Worm (Caenorhabditis elegans) whole organism, mixed stage, embryonic: Measurements from ENCODE around the gene col-120.
A peak's percentile ranks its signal among the peaks of the same experiment; 100 is the strongest.

Experiments
- M03D4.4 ChIP-seq: sonication (generic microtip); optimal IDR thresholded peaks from 2 replicates; lab custom pipeline; 2017; ENCODE audit warnings: mild to moderate bottlenecking, missing genetic modification characterization, missing compliant biosample characterization
- bed-3 ChIP-seq: fragments of 200-800 bp; sonication (Bioruptor generic); optimal IDR thresholded peaks from 3 replicates; lab custom pipeline; 2018; ENCODE audit warnings: mild to moderate bottlenecking, missing genetic modification characterization, moderate library complexity, missing compliant biosample characterization
- blmp-1 ChIP-seq: fragments of 150-350 bp; optimal IDR thresholded peaks from 2 replicates; lab custom pipeline; 2014; ENCODE audit warnings: missing biosample characterization, missing genetic modification characterization
- ceh-39 ChIP-seq: fragments of 150-350 bp; optimal IDR thresholded peaks from 2 replicates; lab custom pipeline; 2014; ENCODE audit warnings: missing biosample characterization, missing genetic modification characterization
- ceh-43 ChIP-seq: fragments of 200-800 bp; sonication (Bioruptor generic); optimal IDR thresholded peaks from 2 replicates; lab custom pipeline; 2018; ENCODE audit warnings: mild to moderate bottlenecking, missing genetic modification characterization, moderate library complexity, missing compliant biosample characterization
- ceh-83 ChIP-seq: fragments of 200-800 bp; sonication (Bioruptor generic); optimal IDR thresholded peaks from 2 replicates; lab custom pipeline; 2018; ENCODE audit warnings: mild to moderate bottlenecking, missing genetic modification characterization, missing compliant biosample characterization
- ces-1 ChIP-seq: fragments of 150-350 bp; optimal IDR thresholded peaks from 2 replicates; lab custom pipeline; 2014; ENCODE audit warnings: missing biosample characterization, missing genetic modification reagents, missing genetic modification characterization
- cnd-1 ChIP-seq: fragments of 200-800 bp; sonication (Bioruptor generic); optimal IDR thresholded peaks from 2 replicates; lab custom pipeline; 2018; ENCODE audit warnings: mild to moderate bottlenecking, missing genetic modification characterization, missing compliant biosample characterization
- drap-1 ChIP-seq: fragments of 200-800 bp; sonication (Bioruptor generic); optimal IDR thresholded peaks from 3 replicates; lab custom pipeline; 2018; ENCODE audit warnings: mild to moderate bottlenecking, missing genetic modification characterization, missing compliant biosample characterization
- elt-1 ChIP-seq: sonication (generic microtip); optimal IDR thresholded peaks from 2 replicates; lab custom pipeline; 2017; ENCODE audit warnings: missing genetic modification characterization, mild to moderate bottlenecking, missing compliant biosample characterization, antibody characterized with exemption, moderate library complexity, borderline replicate concordance; ENCODE audit not compliant: insufficient read depth
- elt-3 ChIP-seq: fragments of 150-350 bp; optimal IDR thresholded peaks from 2 replicates; lab custom pipeline; 2014; ENCODE audit warnings: missing biosample characterization, missing genetic modification characterization
- flh-1 ChIP-seq: fragments of 200-800 bp; sonication (Bioruptor generic); optimal IDR thresholded peaks from 2 replicates; lab custom pipeline; 2018; ENCODE audit warnings: mild to moderate bottlenecking, missing genetic modification characterization, moderate library complexity, missing compliant biosample characterization
- ham-2 ChIP-seq: fragments of 200-800 bp; sonication (Bioruptor generic); optimal IDR thresholded peaks from 2 replicates; lab custom pipeline; 2018; ENCODE audit warnings: mild to moderate bottlenecking, missing genetic modification characterization, missing compliant biosample characterization
- hlh-1 ChIP-seq: fragments of 150-350 bp; optimal IDR thresholded peaks from 2 replicates; lab custom pipeline; 2014; ENCODE audit warnings: missing biosample characterization, missing genetic modification reagents, missing genetic modification characterization
- lin-13 ChIP-seq: fragments of 150-350 bp; optimal IDR thresholded peaks from 2 replicates; lab custom pipeline; 2014; ENCODE audit warnings: missing biosample characterization, missing genetic modification characterization
- lin-32 ChIP-seq: fragments of 200-800 bp; sonication (Bioruptor generic); optimal IDR thresholded peaks from 2 replicates; lab custom pipeline; 2018; ENCODE audit warnings: mild to moderate bottlenecking, missing genetic modification characterization, missing compliant biosample characterization
- lsy-2 ChIP-seq: fragments of 150-350 bp; optimal IDR thresholded peaks from 2 replicates; lab custom pipeline; 2014; ENCODE audit warnings: missing biosample characterization, missing genetic modification characterization
- mab-5 ChIP-seq: fragments of 150-350 bp; optimal IDR thresholded peaks from 2 replicates; lab custom pipeline; 2014; ENCODE audit warnings: missing biosample characterization, missing genetic modification characterization
- mep-1 ChIP-seq: fragments of 150-350 bp; optimal IDR thresholded peaks from 2 replicates; lab custom pipeline; 2017; ENCODE audit warnings: missing biosample characterization, missing genetic modification reagents, missing genetic modification characterization, inconsistent platforms
- mls-2 ChIP-seq: sonication (generic microtip); optimal IDR thresholded peaks from 2 replicates; lab custom pipeline; 2016; ENCODE audit warnings: mild to moderate bottlenecking, missing genetic modification characterization, moderate library complexity, missing compliant biosample characterization
- nhr-12 ChIP-seq: fragments of 150-350 bp; optimal IDR thresholded peaks from 2 replicates; lab custom pipeline; 2014; ENCODE audit warnings: missing biosample characterization, missing genetic modification characterization
- nhr-2 ChIP-seq: fragments of 150-350 bp; optimal IDR thresholded peaks from 2 replicates; lab custom pipeline; 2014; ENCODE audit warnings: missing biosample characterization, missing genetic modification characterization
- nhr-237 ChIP-seq: fragments of 150-350 bp; optimal IDR thresholded peaks from 2 replicates; lab custom pipeline; 2014; ENCODE audit warnings: missing biosample characterization, missing genetic modification characterization
- nhr-28 ChIP-seq: fragments of 150-350 bp; optimal IDR thresholded peaks from 2 replicates; lab custom pipeline; 2014; ENCODE audit warnings: missing biosample characterization, missing genetic modification characterization
- nhr-76 ChIP-seq: sonication (generic microtip); optimal IDR thresholded peaks from 2 replicates; lab custom pipeline; 2017; ENCODE audit warnings: missing biosample characterization, missing genetic modification characterization
- pha-4 ChIP-seq: fragments of 150-350 bp; optimal IDR thresholded peaks from 2 replicates; lab custom pipeline; 2018; ENCODE audit warnings: missing biosample characterization, missing genetic modification reagents, missing genetic modification characterization
- sem-2 ChIP-seq: fragments of 200-800 bp; sonication (Bioruptor generic); optimal IDR thresholded peaks from 2 replicates; lab custom pipeline; 2018; ENCODE audit warnings: mild to moderate bottlenecking, missing genetic modification characterization, missing compliant biosample characterization
- snpc-4 ChIP-seq: fragments of 150-350 bp; optimal IDR thresholded peaks from 2 replicates; lab custom pipeline; 2014; ENCODE audit warnings: missing biosample characterization, missing genetic modification characterization
- sptf-1 ChIP-seq: sonication (generic microtip); optimal IDR thresholded peaks from 2 replicates; lab custom pipeline; 2017; ENCODE audit warnings: mild to moderate bottlenecking, missing genetic modification characterization, moderate library complexity, missing compliant biosample characterization
- tbx-8 ChIP-seq: fragments of 200-800 bp; sonication (Bioruptor generic); optimal IDR thresholded peaks from 2 replicates; lab custom pipeline; 2018; ENCODE audit warnings: mild to moderate bottlenecking, missing genetic modification characterization, moderate library complexity, missing compliant biosample characterization
- unc-120 ChIP-seq: sonication (generic microtip); optimal IDR thresholded peaks from 2 replicates; lab custom pipeline; 2017; ENCODE audit warnings: missing genetic modification characterization, missing compliant biosample characterization; ENCODE audit not compliant: poor library complexity, severe bottlenecking
- unc-39 ChIP-seq: fragments of 150-350 bp; optimal IDR thresholded peaks from 2 replicates; lab custom pipeline; 2014; ENCODE audit warnings: missing biosample characterization, missing genetic modification characterization
- unc-62 ChIP-seq: fragments of 150-350 bp; optimal IDR thresholded peaks from 2 replicates; lab custom pipeline; 2014; ENCODE audit warnings: missing biosample characterization, missing genetic modification reagents, missing genetic modification characterization
- zip-8 ChIP-seq: fragments of 150-350 bp; optimal IDR thresholded peaks from 2 replicates; lab custom pipeline; 2014; ENCODE audit warnings: missing biosample characterization, missing genetic modification characterization
- ztf-11 ChIP-seq: fragments of 150-350 bp; optimal IDR thresholded peaks from 2 replicates; lab custom pipeline; 2014; ENCODE audit warnings: missing biosample characterization, missing genetic modification characterization

col-120 gene

DNA sequence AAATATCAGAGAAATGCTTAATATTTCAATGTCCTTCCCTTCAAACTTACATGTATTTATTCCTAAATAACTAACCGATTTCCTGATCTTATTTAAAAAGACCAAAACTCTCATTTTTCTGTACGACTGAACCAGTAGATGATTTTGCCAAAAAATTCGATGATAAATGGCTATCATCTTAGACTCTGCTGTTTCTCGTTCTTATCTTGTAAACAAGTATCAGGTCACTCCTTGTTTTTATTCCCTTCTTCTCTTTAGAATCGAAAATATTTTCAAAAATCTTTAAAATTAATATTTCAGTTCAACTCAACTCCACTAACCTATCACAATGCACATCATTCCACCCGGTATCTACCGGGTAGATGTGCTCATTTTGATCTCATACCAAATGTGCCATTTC is 44.2 kb downstream of the col-120 start, which contains the start of gene C46C2.2:
Gene C46C2.2 (plus strand): TSS at position 301 of the 400 bp plus-strand sequence.
- TF ChIP-seq blmp-1 (tag; lab: Kevin White, UChicago) (no peak), ztf-11 (no peak), ces-1 (GFP tag; lab: Kevin White, UChicago) (no peak), nhr-28 (tag; lab: Kevin White, UChicago) (no peak), unc-62 (GFP tag; lab: Kevin White, UChicago) (no peak), ceh-39 (tag; lab: Kevin White, UChicago) (no peak), mab-5 (tag; lab: Kevin White, UChicago) (no peak), sem-2 (no peak), hlh-1 (no peak), zip-8 (tag; lab: Kevin White, UChicago) (no peak), snpc-4 (tag; lab: Kevin White, UChicago) (no peak), mls-2 (tag; lab: Kevin White, UChicago) (no peak), unc-120 (tag; lab: Kevin White, UChicago) (no peak), nhr-76 (tag; lab: Kevin White, UChicago) (no peak), M03D4.4 (tag; lab: Kevin White, UChicago) (no peak), nhr-2 (tag; lab: Kevin White, UChicago) (no peak), ceh-43 (no peak)
- TF ChIP-seq, all 35 proteins: peak for 0

DNA sequence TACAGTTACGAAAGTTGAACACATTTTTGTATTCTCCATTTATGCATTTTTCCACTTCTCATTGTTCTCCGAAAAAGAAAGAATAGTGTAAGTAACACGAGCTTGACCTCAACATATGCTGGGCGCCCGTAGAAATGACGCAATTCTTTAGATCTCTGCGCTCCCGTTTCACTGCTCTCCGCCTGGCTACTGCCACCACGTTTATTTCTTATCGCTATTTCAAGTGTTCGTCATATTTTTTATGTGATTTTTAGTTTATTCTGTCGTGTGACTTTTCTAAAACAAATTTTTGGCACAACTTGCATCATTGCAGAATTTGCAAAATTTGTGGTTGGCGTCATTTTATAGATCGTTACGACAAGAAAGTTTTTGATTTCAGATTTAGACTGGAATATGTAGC is 44.6 kb downstream of the col-120 start:
- no peak for TF ChIP-seq ceh-39 (tag; lab: Kevin White, UChicago)
- no peak for TF ChIP-seq M03D4.4 (tag; lab: Kevin White, UChicago)
- TF ChIP-seq nhr-76 (tag; lab: Kevin White, UChicago), result no peak
- TF ChIP-seq nhr-237, result no peak
- TF ChIP-seq tbx-8 (GFP tag; lab: Kevin White, UChicago), result no peak
- TF ChIP-seq cnd-1 (tag; lab: Kevin White, UChicago), result no peak
- no peak for TF ChIP-seq nhr-28 (tag; lab: Kevin White, UChicago)
- TF ChIP-seq, all 35 proteins: peak for 0

- TF ChIP-seq unc-120 (tag; lab: Kevin White, UChicago), result peak; percentile 27
- TF ChIP-seq hlh-1, result peak; percentile 41
- peak; percentile 49 for TF ChIP-seq mep-1 (tag; lab: Kevin White, UChicago)
- TF ChIP-seq nhr-12 (tag; lab: Kevin White, UChicago), result no peak
- peak; percentile 9 for TF ChIP-seq sptf-1
- TF ChIP-seq pha-4, result no peak
- TF ChIP-seq ces-1 (GFP tag; lab: Kevin White, UChicago), result peak; percentile 52
These were observed 45.1 kb downstream of the col-120 start for ce11 chrIV:9216437-9216836.

DNA sequence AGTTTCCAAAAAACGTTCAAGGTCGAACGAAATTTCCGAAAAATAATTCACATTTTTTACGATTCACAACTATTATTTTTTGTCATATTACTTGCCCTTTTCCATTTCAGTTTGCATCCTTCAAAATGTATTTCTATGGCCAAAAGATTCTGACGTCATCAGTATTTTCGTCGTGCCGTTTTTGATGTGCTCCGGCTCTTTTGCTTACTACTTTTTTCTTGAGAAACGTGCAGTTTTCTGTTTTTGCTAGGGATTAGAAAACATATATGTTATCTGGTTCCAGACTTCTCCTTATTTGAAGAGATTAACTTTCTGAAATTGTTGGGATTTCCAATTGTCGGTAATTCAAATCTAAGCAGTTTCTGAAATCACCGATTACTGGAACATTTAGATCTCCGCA is 45.8 kb downstream of the col-120 start:
- no peak for TF ChIP-seq nhr-12 (tag; lab: Kevin White, UChicago)
- TF ChIP-seq unc-39, result no peak
- no peak for TF ChIP-seq mls-2 (tag; lab: Kevin White, UChicago)
- no peak for TF ChIP-seq elt-1 (tag; lab: Kevin White, UChicago)
- no peak for TF ChIP-seq nhr-237
- no peak for TF ChIP-seq ceh-39 (tag; lab: Kevin White, UChicago)
- no peak for TF ChIP-seq ceh-83 (GFP tag; lab: Kevin White, UChicago)
- no peak for TF ChIP-seq lin-13 (tag; lab: Kevin White, UChicago)
- no peak for TF ChIP-seq unc-62 (GFP tag; lab: Kevin White, UChicago)
- TF ChIP-seq ceh-43, result no peak

ce11 chrIV:9214823-9215222 is 46.8 kb downstream of the col-120 start:
- TF ChIP-seq blmp-1 (tag; lab: Kevin White, UChicago) (no peak), unc-39 (no peak), bed-3 (GFP tag; lab: Kevin White, UChicago) (no peak), zip-8 (tag; lab: Kevin White, UChicago) (no peak), ceh-83 (GFP tag; lab: Kevin White, UChicago) (no peak), nhr-2 (tag; lab: Kevin White, UChicago) (no peak), ceh-39 (tag; lab: Kevin White, UChicago) (no peak), elt-3 (tag; lab: Kevin White, UChicago) (no peak), lin-32 (GFP tag; lab: Kevin White, UChicago) (no peak), hlh-1 (no peak), mep-1 (tag; lab: Kevin White, UChicago) (no peak), ztf-11 (no peak), ham-2 (GFP tag; lab: Kevin White, UChicago) (no peak), flh-1 (GFP tag; lab: Kevin White, UChicago) (no peak), mls-2 (tag; lab: Kevin White, UChicago) (no peak), unc-62 (GFP tag; lab: Kevin White, UChicago) (no peak), unc-120 (tag; lab: Kevin White, UChicago) (no peak), lsy-2 (tag; lab: Kevin White, UChicago) (no peak), drap-1 (GFP tag; lab: Kevin White, UChicago) (no peak), nhr-12 (tag; lab: Kevin White, UChicago) (no peak)
- TF ChIP-seq, all 35 proteins: peak for 0
